Fruit fly (Drosophila melanogaster): ENCODE results near the gene Men.
A peak's percentile ranks its signal among the peaks of the same experiment; 100 is the strongest.

The Men gene

DNA sequence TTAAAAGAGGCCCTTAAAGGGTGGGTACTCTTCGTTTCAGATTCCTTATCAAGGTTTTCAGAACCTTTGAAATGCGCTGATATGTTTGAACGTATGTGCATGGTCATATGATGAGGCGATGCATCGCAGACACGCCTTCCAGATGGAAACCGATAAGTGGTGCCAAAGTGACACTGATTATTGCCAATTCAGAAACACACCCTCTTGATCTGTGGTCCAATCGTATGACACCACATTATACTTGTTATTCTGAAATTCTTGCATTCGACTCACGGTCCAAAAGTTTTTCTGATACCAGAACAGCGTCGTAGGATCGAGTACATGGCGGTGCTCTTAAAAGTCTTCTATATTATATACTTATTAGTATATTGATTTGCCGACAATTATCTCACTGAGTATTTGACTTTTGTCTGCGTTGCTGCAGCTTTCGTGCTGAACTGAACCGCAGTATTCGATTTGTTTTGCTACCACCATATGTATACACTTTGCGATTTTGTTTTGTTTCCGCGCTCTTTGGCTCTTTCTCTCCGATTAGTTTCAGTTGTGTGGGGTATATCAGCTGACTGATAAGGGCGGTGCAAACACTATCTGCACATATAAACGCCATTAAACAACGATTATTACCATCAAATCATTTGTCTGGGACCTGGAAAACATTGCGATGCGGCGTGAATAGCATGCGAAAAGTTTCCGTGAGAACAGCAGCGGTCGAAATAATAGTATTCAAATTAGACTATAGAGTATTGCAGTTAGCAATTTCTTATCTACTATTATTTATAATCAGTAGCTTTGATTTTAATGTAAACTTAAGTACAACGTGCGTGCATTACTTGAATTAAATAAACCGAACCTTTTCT is 1.7 kb downstream of the Men start:
- no peak for TF ChIP-seq Met (GFP tag; optimal IDR thresholded peaks at IDR 0.05)
- TF ChIP-seq CG16779 (tag; optimal IDR thresholded peaks at IDR 0.05), result no peak
- TF ChIP-seq CG6808 (GFP tag; optimal IDR thresholded peaks at IDR 0.05), result no peak
- no peak for TF ChIP-seq spab (GFP tag; optimal IDR thresholded peaks at IDR 0.05)
- 0 out of 2 replicates have a peak, but pooled peaks have one; percentile 31 for TF ChIP-seq CG15336 (GFP tag; IDR thresholded peaks at IDR 0.05)
- no peak for TF ChIP-seq Ets21C (GFP tag; optimal IDR thresholded peaks at IDR 0.05)
- no peak for TF ChIP-seq Eip93F (GFP tag; optimal IDR thresholded peaks at IDR 0.05)
- TF ChIP-seq CG32006 (GFP tag; optimal IDR thresholded peaks at IDR 0.05), result peak; percentile 7
- TF ChIP-seq CG8632 (GFP tag; optimal IDR thresholded peaks at IDR 0.05), result no peak
- no peak for TF ChIP-seq dsx (GFP tag; optimal IDR thresholded peaks at IDR 0.05; ENCODE audit: poor library complexity, severe bottlenecking)
- TF ChIP-seq OdsH (GFP tag; optimal IDR thresholded peaks at IDR 0.05), result no peak
- no peak for TF ChIP-seq Blimp-1 (GFP tag; optimal IDR thresholded peaks at IDR 0.05)
- TF ChIP-seq pdm3 (GFP tag; optimal IDR thresholded peaks at IDR 0.05), result peak; percentile 21
- no peak for TF ChIP-seq CG6854 (GFP tag; optimal IDR thresholded peaks at IDR 0.05)
- no peak for TF ChIP-seq cyc (GFP tag; optimal IDR thresholded peaks at IDR 0.05)
- no peak for TF ChIP-seq CG4318 (GFP tag; optimal IDR thresholded peaks at IDR 0.05)
- TF ChIP-seq CG10631 (GFP tag; optimal IDR thresholded peaks at IDR 0.05), result no peak
- TF ChIP-seq Hr39 (GFP tag; optimal IDR thresholded peaks at IDR 0.05), result no peak
- no peak for TF ChIP-seq net (GFP tag; optimal IDR thresholded peaks at IDR 0.05)
- TF ChIP-seq CG6163 (GFP tag; IDR thresholded peaks at IDR 0.05), result peak; percentile 51; the same call in 1 of the 3 replicates
- TF ChIP-seq CG9139 (GFP tag; optimal IDR thresholded peaks at IDR 0.05), result no peak
- TF ChIP-seq fkh (GFP tag; optimal IDR thresholded peaks at IDR 0.05), result no peak
- TF ChIP-seq Eip75B (GFP tag; optimal IDR thresholded peaks at IDR 0.05), result no peak
- no peak for TF ChIP-seq CG10669 (GFP tag; optimal IDR thresholded peaks at IDR 0.05)
- no peak for TF ChIP-seq fd85E (GFP tag; optimal IDR thresholded peaks at IDR 0.05)
- TF ChIP-seq acj6 (GFP tag; optimal IDR thresholded peaks at IDR 0.05), result no peak
- TF ChIP-seq CG6792 (GFP tag; optimal IDR thresholded peaks at IDR 0.05), result peak; percentile 3
- TF ChIP-seq salr (GFP tag; optimal IDR thresholded peaks at IDR 0.05), result peak in 1 of 2 experiments; percentile 13
- no peak for TF ChIP-seq Sox15 (GFP tag; optimal IDR thresholded peaks at IDR 0.05)
- no peak for TF ChIP-seq CG11294 (GFP tag; IDR thresholded peaks at IDR 0.05)
- no peak for TF ChIP-seq CG1621 (tag; optimal IDR thresholded peaks at IDR 0.05)
- no peak for TF ChIP-seq Gug (GFP tag; IDR thresholded peaks at IDR 0.05)
- no peak for TF ChIP-seq esn (GFP tag; optimal IDR thresholded peaks at IDR 0.05)
- TF ChIP-seq fd59A (GFP tag; optimal IDR thresholded peaks at IDR 0.05), result no peak
- no peak for TF ChIP-seq dac (GFP tag; optimal IDR thresholded peaks at IDR 0.05)
- TF ChIP-seq Sox102F (GFP tag; optimal IDR thresholded peaks at IDR 0.05), result no peak
- no peak for TF ChIP-seq CG8119 (GFP tag; IDR thresholded peaks at IDR 0.05)
- no peak for TF ChIP-seq Lpt (GFP tag; optimal IDR thresholded peaks at IDR 0.05)
- no peak for TF ChIP-seq ss (GFP tag; optimal IDR thresholded peaks at IDR 0.05)
- TF ChIP-seq achi (GFP tag; optimal IDR thresholded peaks at IDR 0.05), result no peak
- TF ChIP-seq CG34406 (GFP tag; optimal IDR thresholded peaks at IDR 0.05), result peak; percentile 24
- TF ChIP-seq Smox (GFP tag; optimal IDR thresholded peaks at IDR 0.05), result no peak
- no peak for TF ChIP-seq CG7368 (GFP tag; optimal IDR thresholded peaks at IDR 0.05)
- TF ChIP-seq topi (GFP tag; optimal IDR thresholded peaks at IDR 0.05), result no peak
- no peak for TF ChIP-seq lz (GFP tag; optimal IDR thresholded peaks at IDR 0.05)
- TF ChIP-seq CG6276 (GFP tag; optimal IDR thresholded peaks at IDR 0.05), result no peak
- TF ChIP-seq Sox14 (GFP tag; optimal IDR thresholded peaks at IDR 0.05), result no peak
- TF ChIP-seq CG11762 (GFP tag; optimal IDR thresholded peaks at IDR 0.05; ENCODE audit: insufficient read depth), result no peak
- no peak for TF ChIP-seq eg (GFP tag; IDR thresholded peaks at IDR 0.05)
- TF ChIP-seq vri (GFP tag; optimal IDR thresholded peaks at IDR 0.05), result no peak

Measured in whole organism, prepupa.